Worm (Caenorhabditis elegans): ENCODE measurements around the gene nhr-230.

ce11 chrV:18873833-18874232 lies 27.3 kb downstream of the nhr-230 start, which contains the start of gene ceh-51:
- TF ChIP-seq him-1 (tag; optimal IDR thresholded peaks at IDR 0.05) (no peak), W03F9.2 (tag; optimal IDR thresholded peaks at IDR 0.05) (no peak), dao-5 (tag; optimal IDR thresholded peaks at IDR 0.05) (no peak)
